Fruit fly (Drosophila melanogaster) whole organism, adult: Measurements from ENCODE around the gene CG17283.
"Not testable (repeated sequence)": the region's sequence is repeated elsewhere in the genome, so short reads cannot be mapped to it uniquely, and the experiment has no call there.

ENCODE experiments used
- CG11617 ChIP-seq: fragments of 200-800 bp; sonication (Bioruptor generic); optimal IDR thresholded peaks from 2 replicates; lab custom pipeline; 2017; ENCODE audit warnings: mild to moderate bottlenecking, missing biosample characterization, missing genetic modification reagents, missing genetic modification characterization
- CG12768 ChIP-seq: fragments of 200-800 bp; sonication (Bioruptor generic); optimal IDR thresholded peaks from 2 replicates; lab custom pipeline; 2017; ENCODE audit warnings: missing biosample characterization, missing genetic modification characterization, mild to moderate bottlenecking, moderate library complexity, missing genetic modification reagents
- CG7101 ChIP-seq: fragments of 200-800 bp; sonication (Bioruptor generic); optimal IDR thresholded peaks from 2 replicates; lab custom pipeline; 2018; ENCODE audit warnings: missing biosample characterization, mild to moderate bottlenecking, missing genetic modification characterization, moderate library complexity
- Clk ChIP-seq: fragments of 200-800 bp; sonication (Bioruptor generic); optimal IDR thresholded peaks from 2 replicates; lab custom pipeline; 2017; ENCODE audit warnings: missing biosample characterization, missing genetic modification characterization
- Mnt ChIP-seq: fragments of 200-800 bp; sonication (Bioruptor generic); optimal IDR thresholded peaks from 2 replicates; lab custom pipeline; 2016; ENCODE audit warnings: missing biosample characterization, mild to moderate bottlenecking, missing genetic modification characterization
- bab1 ChIP-seq: fragments of 200-800 bp; sonication (Bioruptor generic); optimal IDR thresholded peaks from 3 replicates; lab custom pipeline; 2019; ENCODE audit warnings: missing biosample characterization, mild to moderate bottlenecking, missing genetic modification characterization, moderate library complexity
- cnc ChIP-seq, 2 experiments: fragments of >200 bp; optimal IDR thresholded peaks; 2 replicates each; lab custom pipeline; 2017
- kay ChIP-seq: fragments of 200-800 bp; sonication (Bioruptor generic); peaks from one replicate; lab custom pipeline; 2016; ENCODE audit warnings: missing biosample characterization, missing genetic modification characterization, borderline replicate concordance
- pad ChIP-seq: fragments of 200-800 bp; sonication (Bioruptor generic); optimal IDR thresholded peaks from 3 replicates; lab custom pipeline; 2017; ENCODE audit warnings: missing biosample characterization, missing genetic modification characterization, mild to moderate bottlenecking, moderate library complexity, missing genetic modification reagents
- tj ChIP-seq: fragments of 200-800 bp; sonication (Bioruptor generic); optimal IDR thresholded peaks from 3 replicates; lab custom pipeline; 2017; ENCODE audit warnings: missing biosample characterization, mild to moderate bottlenecking, missing genetic modification characterization, moderate library complexity
- toe ChIP-seq: fragments of 200-800 bp; sonication (Bioruptor generic); optimal IDR thresholded peaks from 2 replicates; lab custom pipeline; 2016; ENCODE audit warnings: missing biosample characterization, missing genetic modification characterization

dm6 chr3R:17456676-17457075 is 49.0 kb downstream of the CG17283 start, which contains the start of gene CG14330:
- not testable (repeated sequence) for TF ChIP-seq kay; Mnt (GFP tag; lab: Kevin White, UChicago); cnc (optimal IDR thresholded peaks at IDR 0.05; lab: Kevin White, UChicago); toe (GFP tag; lab: Kevin White, UChicago); Clk (GFP tag; lab: Kevin White, UChicago); CG7101 (tag; lab: Kevin White, UChicago); CG12768 (GFP tag; lab: Kevin White, UChicago); bab1 (GFP tag; lab: Kevin White, UChicago); tj; CG11617 (GFP tag; lab: Kevin White, UChicago); pad (GFP tag; lab: Kevin White, UChicago)
